Fruit fly (Drosophila melanogaster) whole organism, embryonic: ENCODE data around the gene mAcon1.

Experiments used
- ATbp ChIP-seq: fragments of 200-800 bp; sonication (Bioruptor generic); optimal IDR thresholded peaks from 2 replicates; lab custom pipeline; 2017; ENCODE audit warnings: missing biosample characterization, mild to moderate bottlenecking, missing genetic modification characterization, missing genetic modification reagents
- Abd-B ChIP-seq: fragments of 200-800 bp; sonication (Bioruptor generic); optimal IDR thresholded peaks from 2 replicates; lab custom pipeline; 2018; ENCODE audit warnings: missing biosample characterization, mild to moderate bottlenecking, missing genetic modification characterization, moderate library complexity
- Ada2b ChIP-seq: fragments of 200-800 bp; sonication (Bioruptor generic); IDR thresholded peaks from 2 replicates; pipeline ENCODE4 v1.3.6; 2022; ENCODE audit warnings: missing biosample characterization, missing genetic modification characterization
- CG10321 ChIP-seq: fragments of 200-800 bp; sonication (Bioruptor generic); IDR thresholded peaks from 2 replicates; pipeline ENCODE4 v1.3.6; 2022; ENCODE audit warnings: missing biosample characterization, missing genetic modification characterization
- CG11723 ChIP-seq: fragments of 200-800 bp; sonication (Bioruptor generic); optimal IDR thresholded peaks from 2 replicates; lab custom pipeline; 2017; ENCODE audit warnings: missing biosample characterization, mild to moderate bottlenecking, missing genetic modification characterization
- CG12299 ChIP-seq: fragments of 200-800 bp; sonication (Bioruptor generic); optimal IDR thresholded peaks from 2 replicates; lab custom pipeline; 2018; ENCODE audit warnings: missing biosample characterization, mild to moderate bottlenecking, missing genetic modification characterization
- CG13287 ChIP-seq: fragments of 200-800 bp; sonication (Bioruptor generic); IDR thresholded peaks from 2 replicates; pipeline ENCODE4 v1.3.6; 2022; ENCODE audit warnings: missing biosample characterization, missing genetic modification characterization; ENCODE audit not compliant: partially characterized antibody
- CG18011 ChIP-seq: fragments of 200-800 bp; sonication (Bioruptor generic); optimal IDR thresholded peaks from 2 replicates; lab custom pipeline; 2017; ENCODE audit warnings: missing biosample characterization, missing genetic modification characterization, mild to moderate bottlenecking, moderate library complexity, missing genotype
- CG2116 ChIP-seq: fragments of 200-800 bp; sonication (Bioruptor generic); optimal IDR thresholded peaks from 3 replicates; lab custom pipeline; 2018; ENCODE audit warnings: missing biosample characterization, mild to moderate bottlenecking, missing genetic modification characterization
- CG31365 ChIP-seq: fragments of 200-800 bp; sonication (Bioruptor generic); optimal IDR thresholded peaks from 2 replicates; lab custom pipeline; 2018; ENCODE audit warnings: missing biosample characterization, mild to moderate bottlenecking, missing genetic modification characterization
- CG32767 ChIP-seq: fragments of 200-800 bp; sonication (Bioruptor generic); IDR thresholded peaks from 2 replicates; pipeline ENCODE4 v1.3.6; 2022; ENCODE audit warnings: missing biosample characterization, missing genetic modification characterization
- CG4360 ChIP-seq: fragments of 200-800 bp; sonication (Bioruptor generic); IDR thresholded peaks from 2 replicates; pipeline ENCODE4 v1.3.6; 2022; ENCODE audit warnings: missing biosample characterization, missing genetic modification characterization
- CG4707 ChIP-seq: fragments of 200-800 bp; sonication (Bioruptor generic); optimal IDR thresholded peaks from 2 replicates; lab custom pipeline; 2018; ENCODE audit warnings: missing biosample characterization, mild to moderate bottlenecking, missing genetic modification characterization, moderate library complexity
- CG7928 ChIP-seq: fragments of 200-800 bp; sonication (Bioruptor generic); optimal IDR thresholded peaks from 2 replicates; lab custom pipeline; 2017; ENCODE audit warnings: missing biosample characterization, mild to moderate bottlenecking, missing genetic modification characterization
- CG8281 ChIP-seq: fragments of 200-800 bp; sonication (Bioruptor generic); optimal IDR thresholded peaks from 2 replicates; lab custom pipeline; 2018; ENCODE audit warnings: missing biosample characterization, mild to moderate bottlenecking, missing genetic modification characterization, moderate library complexity
- CG8924 ChIP-seq: fragments of 200-800 bp; optimal IDR thresholded peaks from 3 replicates; lab custom pipeline; 2019; ENCODE audit warnings: missing biosample characterization, mild to moderate bottlenecking, missing genetic modification characterization, moderate library complexity
- CG9215 ChIP-seq: fragments of 200-800 bp; sonication (Bioruptor generic); IDR thresholded peaks from 2 replicates; pipeline ENCODE4 v1.3.6; 2022; ENCODE audit warnings: missing biosample characterization, missing genetic modification characterization
- Camta ChIP-seq: fragments of 200-800 bp; sonication (Bioruptor generic); optimal IDR thresholded peaks from 2 replicates; lab custom pipeline; 2016; ENCODE audit warnings: missing biosample characterization, missing genetic modification characterization
- Dp ChIP-seq: fragments of 200-800 bp; sonication (Bioruptor generic); optimal IDR thresholded peaks from 2 replicates; lab custom pipeline; 2018; ENCODE audit warnings: missing biosample characterization, mild to moderate bottlenecking, missing genetic modification characterization, moderate library complexity
- Eip74EF ChIP-seq, 2 experiments: fragments of 200-800 bp in 1 of 2; fragments of >200 bp in 1 of 2; sonication (Bioruptor generic) in 1 of 2; optimal IDR thresholded peaks; 2 replicates each; lab custom pipeline; 2017 to 2019; ENCODE audit warnings: missing biosample characterization in 2 of 2, missing genetic modification characterization in 2 of 2, mild to moderate bottlenecking in 1 of 2, moderate library complexity in 1 of 2
- HmgD ChIP-seq: fragments of 200-800 bp; sonication (Bioruptor generic); optimal IDR thresholded peaks from 3 replicates; lab custom pipeline; 2016; ENCODE audit warnings: missing biosample characterization, missing genetic modification characterization
- Jarid2 ChIP-seq: fragments of 200-800 bp; sonication (Bioruptor generic); optimal IDR thresholded peaks from 3 replicates; lab custom pipeline; 2017; ENCODE audit warnings: mild to moderate bottlenecking, missing biosample characterization, missing genetic modification reagents, missing genetic modification characterization
- MESR4 ChIP-seq: fragments of 200-800 bp; sonication (Bioruptor generic); optimal IDR thresholded peaks from 2 replicates; lab custom pipeline; 2018; ENCODE audit warnings: missing biosample characterization, mild to moderate bottlenecking, missing genetic modification characterization, moderate library complexity
- MTF-1 ChIP-seq: fragments of 200-800 bp; sonication (Bioruptor generic); optimal IDR thresholded peaks from 2 replicates; lab custom pipeline; 2018; ENCODE audit warnings: missing biosample characterization, mild to moderate bottlenecking, missing genetic modification characterization, borderline replicate concordance
- NK7.1 ChIP-seq: fragments of 200-800 bp; sonication (Bioruptor generic); optimal IDR thresholded peaks from 3 replicates; lab custom pipeline; 2016; ENCODE audit warnings: missing biosample characterization, missing genetic modification characterization
- Scr ChIP-seq: fragments of 200-800 bp; sonication (Bioruptor generic); IDR thresholded peaks from 2 replicates; pipeline ENCODE4 v1.3.6; 2022; ENCODE audit warnings: missing biosample characterization, missing genetic modification characterization; ENCODE audit not compliant: partially characterized antibody
- Sin3A ChIP-seq: fragments of >200 bp; optimal IDR thresholded peaks from 2 replicates; lab custom pipeline; 2018
- Sry-β ChIP-seq: fragments of 200-800 bp; sonication (Bioruptor generic); optimal IDR thresholded peaks from 2 replicates; lab custom pipeline; 2018; ENCODE audit warnings: missing biosample characterization, mild to moderate bottlenecking, missing genetic modification characterization, moderate library complexity
- Ssrp ChIP-seq: fragments of 200-800 bp; sonication (Bioruptor generic); optimal IDR thresholded peaks from 2 replicates; lab custom pipeline; 2018; ENCODE audit warnings: missing biosample characterization, mild to moderate bottlenecking, missing genetic modification characterization, moderate library complexity
- aop ChIP-seq: fragments of 200-800 bp; sonication (Bioruptor generic); IDR thresholded peaks from 2 replicates; pipeline ENCODE4 v1.3.6; 2022; ENCODE audit warnings: missing biosample characterization, missing genetic modification characterization
- ash1 ChIP-seq: fragments of 200-800 bp; sonication (Bioruptor generic); optimal IDR thresholded peaks from 2 replicates; lab custom pipeline; 2018; ENCODE audit warnings: missing biosample characterization, mild to moderate bottlenecking, missing genetic modification characterization
- az2 ChIP-seq: fragments of 200-800 bp; sonication (Bioruptor generic); optimal IDR thresholded peaks from 3 replicates; lab custom pipeline; 2016; ENCODE audit warnings: missing biosample characterization, missing genetic modification characterization
- bsh ChIP-seq, 2 experiments: fragments of 200-800 bp; sonication (Bioruptor generic); optimal IDR thresholded peaks; 2 replicates each; lab custom pipeline; 2017 to 2018; ENCODE audit warnings: mild to moderate bottlenecking in 2 of 2, missing biosample characterization in 2 of 2, missing genetic modification characterization in 2 of 2, moderate library complexity in 1 of 2
- caup ChIP-seq: fragments of 200-800 bp; sonication (Bioruptor generic); optimal IDR thresholded peaks from 3 replicates; lab custom pipeline; 2017; ENCODE audit warnings: missing biosample characterization, mild to moderate bottlenecking, missing genetic modification characterization, moderate library complexity; ENCODE audit not compliant: severe bottlenecking
- dmrt99B ChIP-seq: fragments of 200-800 bp; sonication (Bioruptor generic); optimal IDR thresholded peaks from 2 replicates; lab custom pipeline; 2018; ENCODE audit warnings: missing biosample characterization, mild to moderate bottlenecking, missing genetic modification characterization, moderate library complexity
- fu2 ChIP-seq: fragments of 200-800 bp; sonication (Bioruptor generic); optimal IDR thresholded peaks from 2 replicates; lab custom pipeline; 2016; ENCODE audit warnings: missing biosample characterization, missing genetic modification characterization
- gcm2 ChIP-seq: fragments of 200-800 bp; sonication (Bioruptor generic); optimal IDR thresholded peaks from 2 replicates; lab custom pipeline; 2016; ENCODE audit warnings: missing biosample characterization, missing genetic modification characterization
- gsb ChIP-seq: fragments of 200-800 bp; sonication (Bioruptor generic); IDR thresholded peaks from 2 replicates; pipeline ENCODE4 v1.3.6; 2022; ENCODE audit warnings: missing biosample characterization, missing genetic modification characterization
- ham ChIP-seq: fragments of 200-800 bp; sonication (Bioruptor generic); IDR thresholded peaks from 2 replicates; pipeline ENCODE4 v1.3.6; 2022; ENCODE audit warnings: missing biosample characterization, missing genetic modification characterization
- jigr1 ChIP-seq: fragments of 200-800 bp; sonication (Bioruptor generic); IDR thresholded peaks from 3 replicates; pipeline ENCODE4 v1.3.6; 2022; ENCODE audit warnings: missing biosample characterization, missing genetic modification characterization
- ken ChIP-seq: fragments of 200-800 bp; sonication (Bioruptor generic); IDR thresholded peaks from 3 replicates; pipeline ENCODE4 v1.3.6; 2022; ENCODE audit warnings: missing biosample characterization, missing genetic modification characterization
- lmd ChIP-seq: fragments of 200-800 bp; sonication (Bioruptor generic); IDR thresholded peaks from 2 replicates; pipeline ENCODE4 v1.3.6; 2022; ENCODE audit warnings: missing biosample characterization, missing genetic modification characterization
- nmo ChIP-seq: fragments of 200-800 bp; sonication (Bioruptor generic); optimal IDR thresholded peaks from 2 replicates; lab custom pipeline; 2018; ENCODE audit warnings: missing biosample characterization, mild to moderate bottlenecking, missing genetic modification characterization, moderate library complexity
- pfk ChIP-seq: fragments of 200-800 bp; sonication (Bioruptor generic); optimal IDR thresholded peaks from 2 replicates; lab custom pipeline; 2018; ENCODE audit warnings: missing biosample characterization, mild to moderate bottlenecking, missing genetic modification characterization, moderate library complexity
- ro ChIP-seq: fragments of 200-800 bp; sonication (Bioruptor generic); IDR thresholded peaks from 2 replicates; pipeline ENCODE4 v1.3.6; 2022; ENCODE audit warnings: missing biosample characterization, missing genetic modification characterization
- scrt ChIP-seq: fragments of 200-800 bp; sonication (Bioruptor generic); optimal IDR thresholded peaks from 2 replicates; lab custom pipeline; 2018; ENCODE audit warnings: missing biosample characterization, mild to moderate bottlenecking, missing genetic modification characterization, moderate library complexity
- slbo ChIP-seq: fragments of 200-800 bp; sonication (Bioruptor generic); IDR thresholded peaks from 2 replicates; pipeline ENCODE4 v1.3.6; 2022; ENCODE audit warnings: missing biosample characterization, missing genetic modification characterization
- tio ChIP-seq: fragments of 200-800 bp; sonication (Bioruptor generic); optimal IDR thresholded peaks from 2 replicates; lab custom pipeline; 2017; ENCODE audit warnings: missing biosample characterization, missing genetic modification characterization, inconsistent platforms
- twi ChIP-seq: fragments of 200-800 bp; optimal IDR thresholded peaks from 2 replicates; lab custom pipeline; 2019; ENCODE audit warnings: missing biosample characterization, mild to moderate bottlenecking, missing genetic modification characterization, moderate library complexity
- usp ChIP-seq: fragments of >200 bp; optimal IDR thresholded peaks from 2 replicates; lab custom pipeline; 2017; ENCODE audit warnings: missing biosample characterization, missing genetic modification characterization

mAcon1 gene

dm6 chr2L:21163311-21163842 is 5.0 kb upstream of the mAcon1 start, which contains the start of gene Noc2 (continued):
- no peak for TF ChIP-seq usp (GFP tag; lab: Kevin White, UChicago)
- peak; percentile 29 for TF ChIP-seq Ssrp (tag; lab: Kevin White, UChicago)
- no peak for TF ChIP-seq CG10321 (GFP tag; lab: Robert Waterston, UW)
- peak; percentile 47; the same call in 2 of the 3 replicates for TF ChIP-seq jigr1 (GFP tag; lab: Robert Waterston, UW)
- peak; percentile 42 for TF ChIP-seq Camta (GFP tag; lab: Kevin White, UChicago)
- TF ChIP-seq caup: no peak
- peak; percentile 9; the same call in 1 of the 2 replicates for TF ChIP-seq CG32767 (GFP tag; lab: Robert Waterston, UW)
- TF ChIP-seq gcm2 (GFP tag; lab: Kevin White, UChicago): no peak
- peak; percentile 1 for TF ChIP-seq HmgD (GFP tag; lab: Kevin White, UChicago)
- TF ChIP-seq CG9215 (GFP tag; lab: Robert Waterston, UW): peak; percentile 36; the same call in 1 of the 2 replicates
- TF ChIP-seq lmd (GFP tag; lab: Robert Waterston, UW): peak; percentile 63
- TF ChIP-seq Dp (GFP tag; lab: Kevin White, UChicago): peak; percentile 7
- TF ChIP-seq CG4707: no peak
- TF ChIP-seq CG7928: no peak
- peak; percentile 41 for TF ChIP-seq CG2116 (GFP tag; lab: Kevin White, UChicago)
- TF ChIP-seq CG8924 (tag; lab: Kevin White, UChicago): peak; percentile 50
- TF ChIP-seq CG18011 (GFP tag; lab: Kevin White, UChicago): no peak
- TF ChIP-seq Abd-B (GFP tag; lab: Kevin White, UChicago): peak; percentile 54
- no peak for TF ChIP-seq CG12299 (tag; lab: Kevin White, UChicago)
- TF ChIP-seq Sry-β (GFP tag; lab: Kevin White, UChicago): peak; percentile 83
- TF ChIP-seq ken (GFP tag; lab: Robert Waterston, UW): peak; percentile 64; the same call in 1 of the 3 replicates
- TF ChIP-seq MESR4 (GFP tag; lab: Kevin White, UChicago): peak; percentile 74
- TF ChIP-seq nmo (GFP tag; lab: Kevin White, UChicago): peak; percentile 61
- no peak for TF ChIP-seq gsb (GFP tag; lab: Robert Waterston, UW)
- TF ChIP-seq ash1 (GFP tag; lab: Kevin White, UChicago): no peak
- TF ChIP-seq CG11723 (GFP tag; lab: Kevin White, UChicago): no peak
- no peak for TF ChIP-seq ham
- no peak for TF ChIP-seq CG31365 (tag; lab: Kevin White, UChicago)
- TF ChIP-seq bsh (GFP tag; optimal IDR thresholded peaks at IDR 0.05; lab: Kevin White, UChicago): peak in 1 of 2 experiments; percentile 32
- TF ChIP-seq Eip74EF (GFP tag; optimal IDR thresholded peaks at IDR 0.05; lab: Kevin White, UChicago): no peak
- no peak for TF ChIP-seq scrt (GFP tag; lab: Kevin White, UChicago)
- TF ChIP-seq aop: no peak
- no peak for TF ChIP-seq pfk (GFP tag; lab: Kevin White, UChicago)
- TF ChIP-seq Ada2b (GFP tag; lab: Robert Waterston, UW): peak; percentile 51; the same call in 1 of the 2 replicates
- TF ChIP-seq CG13287 (GFP tag; lab: Robert Waterston, UW): no peak
- no peak for TF ChIP-seq ro (GFP tag; lab: Robert Waterston, UW)
- no peak for TF ChIP-seq tio
- TF ChIP-seq twi (tag; lab: Kevin White, UChicago): peak; percentile 2
- peak; percentile 31 for TF ChIP-seq dmrt99B
- TF ChIP-seq Sin3A (lab: Kevin White, UChicago): no peak
- no peak for TF ChIP-seq Jarid2
- TF ChIP-seq slbo (GFP tag; lab: Robert Waterston, UW): peak; percentile 79
- TF ChIP-seq NK7.1 (GFP tag; lab: Kevin White, UChicago): no peak
- TF ChIP-seq Scr (GFP tag; lab: Robert Waterston, UW): no peak
- TF ChIP-seq CG4360 (GFP tag; lab: Robert Waterston, UW): no peak
- no peak for TF ChIP-seq CG8281
- TF ChIP-seq fu2 (GFP tag; lab: Kevin White, UChicago): no peak
- TF ChIP-seq az2 (GFP tag; lab: Kevin White, UChicago): peak; percentile 54
- TF ChIP-seq MTF-1 (GFP tag; lab: Kevin White, UChicago): no peak
- TF ChIP-seq ATbp: no peak
